Worm (Caenorhabditis elegans) whole organism, young adult: ENCODE measurements around the gene crb-1.

Experiments used
- B0019.2 ChIP-seq: fragments of 200-800 bp; sonication (Bioruptor generic); conservative IDR thresholded peaks from 2 replicates; pipeline ENCODE4 v1.3.6; 2022; ENCODE audit warnings: missing genetic modification reagents, missing genetic modification characterization, missing compliant biosample characterization
- B0336.3 ChIP-seq: fragments of 200-800 bp; sonication (Bioruptor generic); IDR thresholded peaks from 2 replicates; pipeline ENCODE4 v1.3.6; 2022; ENCODE audit warnings: missing genetic modification characterization, missing compliant biosample characterization
- F10E7.11 ChIP-seq: sonication (generic microtip); optimal IDR thresholded peaks from 2 replicates; lab custom pipeline; 2017; ENCODE audit warnings: mild to moderate bottlenecking, missing genetic modification characterization, moderate library complexity, missing compliant biosample characterization
- F22D6.2 ChIP-seq: sonication (generic microtip); optimal IDR thresholded peaks from 2 replicates; lab custom pipeline; 2016; ENCODE audit warnings: mild to moderate bottlenecking, missing genetic modification characterization, missing compliant biosample characterization
- F23B12.7 ChIP-seq: sonication (generic microtip); optimal IDR thresholded peaks from 2 replicates; lab custom pipeline; 2017; ENCODE audit warnings: missing genetic modification characterization, mild to moderate bottlenecking, missing compliant biosample characterization, antibody characterized with exemption, moderate library complexity; ENCODE audit not compliant: insufficient read depth
- F33H1.4 ChIP-seq: fragments of 200-800 bp; sonication (Bioruptor generic); IDR thresholded peaks from 2 replicates; pipeline ENCODE4 v1.3.6; 2022; ENCODE audit warnings: missing genetic modification reagents, missing genetic modification characterization, missing compliant biosample characterization
- F49E8.2 ChIP-seq: sonication (generic microtip); optimal IDR thresholded peaks from 3 replicates; lab custom pipeline; 2017; ENCODE audit warnings: missing genetic modification characterization, mild to moderate bottlenecking, missing compliant biosample characterization, antibody characterized with exemption, moderate library complexity; ENCODE audit not compliant: insufficient read depth
- F57A8.1 ChIP-seq: fragments of 200-800 bp; sonication (Bioruptor generic); optimal IDR thresholded peaks from 2 replicates; lab custom pipeline; 2018; ENCODE audit warnings: mild to moderate bottlenecking, missing genetic modification characterization, moderate library complexity, missing compliant biosample characterization
- Y53G8AR.9 ChIP-seq: fragments of 200-800 bp; sonication (Bioruptor generic); conservative IDR thresholded peaks from 2 replicates; pipeline ENCODE4 v1.3.6; 2022; ENCODE audit warnings: missing genetic modification reagents, missing genetic modification characterization, missing compliant biosample characterization
- Y79H2A.3 ChIP-seq: fragments of 200-800 bp; sonication (Bioruptor generic); conservative IDR thresholded peaks from 2 replicates; pipeline ENCODE4 v1.3.6; 2022; ENCODE audit warnings: missing genetic modification reagents, missing genetic modification characterization, missing compliant biosample characterization
- attf-6 ChIP-seq: fragments of 200-800 bp; sonication (Bioruptor generic); IDR thresholded peaks from 2 replicates; pipeline ENCODE4 v1.3.6; 2022; ENCODE audit warnings: missing genetic modification reagents, missing genetic modification characterization, missing compliant biosample characterization
- bed-1 ChIP-seq: fragments of 200-800 bp; sonication (Bioruptor generic); IDR thresholded peaks from 2 replicates; pipeline ENCODE4 v1.3.6; 2022; ENCODE audit warnings: missing genetic modification reagents, missing genetic modification characterization, missing compliant biosample characterization
- cebp-2 ChIP-seq: fragments of 200-800 bp; sonication (Bioruptor generic); IDR thresholded peaks from 2 replicates; pipeline ENCODE4 v1.3.6; 2022; ENCODE audit warnings: missing genetic modification characterization, missing compliant biosample characterization
- ceh-91 ChIP-seq: fragments of 200-800 bp; sonication (Bioruptor generic); IDR thresholded peaks from 2 replicates; pipeline ENCODE4 v1.3.6; 2022; ENCODE audit warnings: missing genetic modification reagents, missing genetic modification characterization, missing compliant biosample characterization
- dox-1 ChIP-seq: fragments of 200-800 bp; sonication (Bioruptor generic); IDR thresholded peaks from 2 replicates; pipeline ENCODE4 v1.3.6; 2022; ENCODE audit warnings: missing genetic modification reagents, missing genetic modification characterization, missing compliant biosample characterization
- egl-18 ChIP-seq: fragments of 200-800 bp; sonication (Bioruptor generic); IDR thresholded peaks from 2 replicates; pipeline ENCODE4 v1.3.6; 2022; ENCODE audit warnings: missing genetic modification reagents, missing genetic modification characterization, missing compliant biosample characterization
- egl-44 ChIP-seq: fragments of 200-800 bp; sonication (Bioruptor generic); IDR thresholded peaks from 2 replicates; pipeline ENCODE4 v1.3.6; 2022; ENCODE audit warnings: missing genetic modification reagents, missing genetic modification characterization, missing compliant biosample characterization
- ekl-4 ChIP-seq: fragments of 200-800 bp; sonication (Bioruptor generic); IDR thresholded peaks from 2 replicates; pipeline ENCODE4 v1.3.6; 2022; ENCODE audit warnings: missing genetic modification reagents, missing genetic modification characterization, missing compliant biosample characterization
- ets-4 ChIP-seq: fragments of 200-800 bp; sonication (Bioruptor generic); optimal IDR thresholded peaks from 2 replicates; lab custom pipeline; 2018; ENCODE audit warnings: mild to moderate bottlenecking, missing genetic modification characterization, missing compliant biosample characterization
- gei-17 ChIP-seq: fragments of 200-800 bp; sonication (Bioruptor generic); optimal IDR thresholded peaks from 2 replicates; lab custom pipeline; 2018; ENCODE audit warnings: mild to moderate bottlenecking, missing genetic modification characterization, missing compliant biosample characterization
- lag-1 ChIP-seq: fragments of 200-800 bp; sonication (Bioruptor generic); IDR thresholded peaks from 2 replicates; pipeline ENCODE4 v1.3.6; 2022; ENCODE audit warnings: missing genetic modification reagents, missing genetic modification characterization, missing compliant biosample characterization
- lin-54 ChIP-seq: fragments of 200-800 bp; sonication (Bioruptor generic); optimal IDR thresholded peaks from 2 replicates; lab custom pipeline; 2018; ENCODE audit warnings: mild to moderate bottlenecking, missing genetic modification characterization, missing compliant biosample characterization
- lsl-1 ChIP-seq: fragments of 200-800 bp; sonication (Bioruptor generic); optimal IDR thresholded peaks from 2 replicates; lab custom pipeline; 2018; ENCODE audit warnings: mild to moderate bottlenecking, missing genetic modification characterization, moderate library complexity, missing compliant biosample characterization
- mel-28 ChIP-seq: sonication (generic microtip); optimal IDR thresholded peaks from 2 replicates; lab custom pipeline; 2016; ENCODE audit warnings: borderline replicate concordance, mild to moderate bottlenecking, missing genetic modification characterization, missing compliant biosample characterization
- mxl-1 ChIP-seq: sonication (generic microtip); optimal IDR thresholded peaks from 2 replicates; lab custom pipeline; 2016; ENCODE audit warnings: missing genetic modification characterization, missing compliant biosample characterization
- nfyb-1 ChIP-seq: fragments of 200-800 bp; sonication (Bioruptor generic); IDR thresholded peaks from 2 replicates; pipeline ENCODE4 v1.3.6; 2022; ENCODE audit warnings: missing genetic modification reagents, missing genetic modification characterization, missing compliant biosample characterization
- nhr-80 ChIP-seq: sonication (generic microtip); optimal IDR thresholded peaks from 2 replicates; lab custom pipeline; 2016; ENCODE audit warnings: missing genetic modification characterization, missing compliant biosample characterization
- nhr-90 ChIP-seq: sonication (generic microtip); optimal IDR thresholded peaks from 2 replicates; lab custom pipeline; 2016; ENCODE audit warnings: missing genotype, mild to moderate bottlenecking, missing genetic modification characterization, missing compliant biosample characterization
- pha-4 ChIP-seq: fragments of 150-350 bp; sonication (generic microtip); optimal IDR thresholded peaks from 2 replicates; lab custom pipeline; 2014; ENCODE audit warnings: missing biosample characterization, missing genetic modification reagents, missing genetic modification characterization
- rcor-1 ChIP-seq: fragments of 200-800 bp; sonication (Bioruptor generic); IDR thresholded peaks from 2 replicates; pipeline ENCODE4 v1.3.6; 2022; ENCODE audit warnings: missing genetic modification reagents, missing genetic modification characterization, missing compliant biosample characterization
- snpc-3.4 ChIP-seq: sonication (generic microtip); optimal IDR thresholded peaks from 2 replicates; lab custom pipeline; 2017; ENCODE audit warnings: missing genetic modification characterization, mild to moderate bottlenecking, missing compliant biosample characterization, antibody characterized with exemption, moderate library complexity, missing genotype, missing genetic modification reagents
- snpc-4 ChIP-seq, 5 experiments: fragments of 150-350 bp in 1 of 5; sonication (generic microtip) in 4 of 5; optimal IDR thresholded peaks; 2 replicates each; lab custom pipeline; 2014 to 2018; ENCODE audit warnings: missing genetic modification characterization in 5 of 5, missing biosample characterization in 3 of 5, antibody characterized with exemption in 2 of 5, mild to moderate bottlenecking in 2 of 5, missing compliant biosample characterization in 2 of 5, missing genotype in 2 of 5, moderate library complexity in 2 of 5, missing genetic modification reagents in 1 of 5
- sptf-2 ChIP-seq: fragments of 200-800 bp; sonication (Bioruptor generic); optimal IDR thresholded peaks from 2 replicates; lab custom pipeline; 2018; ENCODE audit warnings: mild to moderate bottlenecking, missing genetic modification characterization, missing compliant biosample characterization
- tbp1 ChIP-seq: fragments of 200-800 bp; sonication (Bioruptor generic); optimal IDR thresholded peaks from 2 replicates; lab custom pipeline; 2018; ENCODE audit warnings: mild to moderate bottlenecking, missing genetic modification characterization, missing compliant biosample characterization
- xnd-1 ChIP-seq: sonication (generic microtip); optimal IDR thresholded peaks from 2 replicates; lab custom pipeline; 2016; ENCODE audit warnings: missing genotype, missing genetic modification reagents, missing genetic modification characterization, missing compliant biosample characterization
- zfh-2 ChIP-seq: fragments of 200-800 bp; sonication (Bioruptor generic); conservative IDR thresholded peaks from 2 replicates; pipeline ENCODE4 v1.3.6; 2022; ENCODE audit warnings: missing genetic modification reagents, missing genetic modification characterization, missing compliant biosample characterization
- zim-3 ChIP-seq: sonication (generic microtip); optimal IDR thresholded peaks from 2 replicates; lab custom pipeline; 2017; ENCODE audit warnings: mild to moderate bottlenecking, missing genetic modification characterization, moderate library complexity, missing compliant biosample characterization
- ztf-22 ChIP-seq: fragments of 200-800 bp; sonication (Bioruptor generic); optimal IDR thresholded peaks from 2 replicates; lab custom pipeline; 2018; ENCODE audit warnings: mild to moderate bottlenecking, missing genetic modification characterization, moderate library complexity, missing compliant biosample characterization
- ztf-25 ChIP-seq: fragments of 200-800 bp; sonication (Bioruptor generic); IDR thresholded peaks from 2 replicates; pipeline ENCODE4 v1.3.6; 2022; ENCODE audit warnings: missing genetic modification reagents, missing genetic modification characterization, missing compliant biosample characterization

The crb-1 gene

DNA sequence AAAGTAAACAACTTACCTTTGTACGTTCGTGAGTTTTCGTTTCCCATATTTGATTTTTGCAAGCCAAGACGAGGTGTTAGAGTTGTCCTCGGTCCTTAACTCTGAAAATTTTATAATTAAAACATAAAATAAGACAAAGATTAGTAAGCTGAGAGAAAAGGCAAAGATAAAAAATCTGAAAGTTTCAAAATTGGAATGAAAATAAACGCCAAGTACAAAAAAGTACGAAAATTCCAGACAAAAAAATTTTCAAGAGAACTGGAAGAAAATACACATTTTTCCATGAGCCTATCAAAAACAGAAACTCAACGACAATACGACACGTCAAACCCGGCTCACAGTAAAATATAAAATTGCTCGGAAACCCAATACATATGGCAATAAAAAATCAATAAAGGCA, 22.3 kb downstream of the crb-1 start, which contains the start of gene F10D7.5:
TSS of gene F10D7.5 (minus strand) at position 101 of the 400 bp plus-strand sequence.
- TF ChIP-seq ztf-25 (GFP tag; lab: Robert Waterston, UW) = no peak
- no peak for TF ChIP-seq mel-28 (tag; lab: Kevin White, UChicago)
- no peak for TF ChIP-seq zim-3 (tag; lab: Kevin White, UChicago)
- no peak for TF ChIP-seq F10E7.11 (tag; lab: Kevin White, UChicago)
- TF ChIP-seq, all 124 proteins: peak for 0

DNA sequence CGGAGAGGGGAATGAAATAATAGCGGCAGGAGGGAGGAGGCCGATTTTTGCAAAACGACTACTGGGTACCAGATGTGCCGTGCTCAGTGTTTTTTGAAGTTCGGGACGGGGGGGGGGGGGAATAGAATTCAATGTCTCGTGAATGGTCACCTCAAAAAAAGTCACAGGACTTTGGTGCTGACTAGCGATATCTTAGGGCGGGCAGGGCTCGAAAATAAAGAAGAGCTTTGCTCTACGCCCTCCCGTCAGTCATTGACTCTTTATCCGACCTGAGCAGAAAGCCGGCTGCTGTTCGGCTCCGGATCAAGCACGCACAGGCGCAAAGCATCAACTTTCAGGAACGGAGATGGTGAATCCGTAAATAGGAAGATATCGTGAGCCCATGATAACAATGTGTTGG, 23.3 kb downstream of the crb-1 start:
- TF ChIP-seq snpc-4 (GFP tag; optimal IDR thresholded peaks at IDR 0.05; lab: Kevin White, UChicago) (no peak), snpc-4 (tag; optimal IDR thresholded peaks at IDR 0.05; lab: Kevin White, UChicago) (no peak), F22D6.2 (no peak), zfh-2 (GFP tag; lab: Robert Waterston, UW) (peak; percentile 51), dox-1 (no peak)

DNA sequence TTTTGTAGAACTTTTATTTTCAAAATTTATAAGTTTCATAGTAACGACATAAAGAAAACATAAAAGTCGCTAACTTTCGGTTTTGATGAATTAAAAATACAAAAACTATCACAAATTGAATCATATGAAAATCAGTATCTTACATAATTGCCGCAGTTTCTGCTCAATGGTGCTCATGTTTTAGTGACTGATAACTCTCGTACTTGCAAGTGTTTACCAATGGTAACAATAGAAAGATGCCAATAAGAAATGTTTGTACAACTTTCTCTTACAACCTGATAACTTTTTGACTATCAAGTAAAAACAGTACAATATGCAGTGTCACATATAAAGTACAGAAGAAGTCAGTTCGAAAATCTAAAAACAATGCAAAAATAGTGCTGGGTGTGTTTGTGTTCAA, 27.7 kb downstream of the crb-1 start:
- TF ChIP-seq F33H1.4 (no peak), nhr-80 (tag; lab: Kevin White, UChicago) (peak; percentile 17), F49E8.2 (no peak), ets-4 (no peak), lsl-1 (GFP tag; lab: Kevin White, UChicago) (no peak), lin-54 (GFP tag; lab: Kevin White, UChicago) (no peak), mxl-1 (no peak)

DNA sequence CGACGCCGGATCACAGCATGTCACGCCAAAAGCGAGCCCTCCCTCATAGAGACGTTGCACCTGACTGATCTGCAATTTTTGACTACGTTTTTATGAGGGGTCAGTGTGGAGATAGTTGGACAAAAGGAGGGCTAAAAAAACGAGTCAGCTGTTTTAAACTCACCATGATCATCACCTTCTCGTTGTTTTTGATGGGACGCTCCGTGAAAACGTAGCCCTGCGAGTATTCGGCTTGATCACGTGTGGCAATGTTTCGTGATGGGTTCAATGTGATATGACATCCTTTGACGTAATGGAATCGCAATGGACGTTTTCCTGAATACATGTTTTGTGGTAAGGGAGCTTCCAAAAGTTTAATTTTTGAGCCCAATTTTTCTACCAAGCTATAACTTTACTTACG, 28.7 kb downstream of the crb-1 start:
- TF ChIP-seq Y53G8AR.9 (no peak), Y79H2A.3 (no peak), attf-6 (no peak), ceh-91 (GFP tag; lab: Robert Waterston, UW) (no peak), rcor-1 (no peak), cebp-2 (no peak), snpc-3.4 (tag; lab: Kevin White, UChicago) (no peak), bed-1 (no peak), B0019.2 (GFP tag; lab: Robert Waterston, UW) (no peak), nfyb-1 (GFP tag; lab: Robert Waterston, UW) (no peak), ztf-25 (GFP tag; lab: Robert Waterston, UW) (no peak), egl-44 (GFP tag; lab: Robert Waterston, UW) (no peak), F49E8.2 (no peak), nhr-90 (tag; lab: Kevin White, UChicago) (no peak)

DNA sequence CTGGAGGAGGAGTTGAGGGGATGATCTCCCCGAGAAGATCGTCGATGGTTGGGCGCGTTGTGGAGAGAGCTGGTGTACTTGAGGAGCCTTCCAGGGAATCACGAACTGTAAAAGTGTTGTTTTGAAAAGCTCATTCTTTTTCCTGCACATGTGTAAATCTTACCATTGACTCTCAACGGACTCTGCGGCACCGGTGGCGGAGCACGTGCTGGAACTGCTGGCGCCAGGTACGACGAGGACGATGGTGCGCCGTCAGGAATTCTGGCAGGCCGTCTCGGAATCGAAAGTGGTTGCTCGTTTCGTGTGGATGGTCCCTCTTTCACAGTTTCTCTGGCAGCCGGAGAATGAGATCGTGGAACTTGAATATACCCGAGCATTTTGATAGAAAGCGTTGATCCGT, 29.5 kb downstream of the crb-1 start:
- TF ChIP-seq zfh-2 (GFP tag; lab: Robert Waterston, UW) = peak; percentile 80
- no peak for TF ChIP-seq lin-54 (GFP tag; lab: Kevin White, UChicago)

DNA sequence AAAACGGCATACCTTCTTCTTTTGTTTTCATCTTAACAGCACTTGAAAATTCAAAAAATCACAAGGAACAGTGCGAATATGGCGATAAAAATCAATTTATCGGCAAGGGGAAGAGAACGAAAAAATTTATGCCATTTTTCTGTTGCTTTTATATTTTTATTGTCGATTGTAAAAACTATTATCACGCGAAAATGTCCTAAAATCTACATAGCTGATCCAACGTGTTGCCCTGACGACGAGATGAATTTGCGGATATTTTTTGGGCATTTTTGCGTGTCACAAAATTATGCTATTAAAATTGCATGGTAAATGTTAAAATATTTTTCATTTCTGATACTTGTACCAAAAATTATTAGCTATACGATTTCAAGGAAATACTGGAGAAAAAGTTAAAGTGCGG, 31.8 kb downstream of the crb-1 start, which contains the start of gene F10D7.4:
TSS of gene F10D7.4 (minus strand) at position 101 of the 400 bp plus-strand sequence.
- TF ChIP-seq pha-4 (no peak), dox-1 (no peak), zfh-2 (GFP tag; lab: Robert Waterston, UW) (no peak), B0019.2 (GFP tag; lab: Robert Waterston, UW) (no peak), tbp1 (no peak), ekl-4 (GFP tag; lab: Robert Waterston, UW) (no peak), lag-1 (GFP tag; lab: Robert Waterston, UW) (no peak), egl-18 (GFP tag; lab: Robert Waterston, UW) (no peak), F57A8.1 (no peak), xnd-1 (tag; lab: Kevin White, UChicago) (no peak), ztf-22 (no peak), F33H1.4 (no peak), B0336.3 (GFP tag; lab: Robert Waterston, UW) (no peak), sptf-2 (GFP tag; lab: Kevin White, UChicago) (no peak), gei-17 (no peak), F23B12.7 (tag; lab: Kevin White, UChicago) (no peak)
